Fruit fly (Drosophila melanogaster): Measurements from ENCODE around the gene CG1537.
"Not testable (repeated sequence)": the region's sequence is repeated elsewhere in the genome, so short reads cannot be mapped to it uniquely, and the experiment has no call there.

The CG1537 gene

DNA sequence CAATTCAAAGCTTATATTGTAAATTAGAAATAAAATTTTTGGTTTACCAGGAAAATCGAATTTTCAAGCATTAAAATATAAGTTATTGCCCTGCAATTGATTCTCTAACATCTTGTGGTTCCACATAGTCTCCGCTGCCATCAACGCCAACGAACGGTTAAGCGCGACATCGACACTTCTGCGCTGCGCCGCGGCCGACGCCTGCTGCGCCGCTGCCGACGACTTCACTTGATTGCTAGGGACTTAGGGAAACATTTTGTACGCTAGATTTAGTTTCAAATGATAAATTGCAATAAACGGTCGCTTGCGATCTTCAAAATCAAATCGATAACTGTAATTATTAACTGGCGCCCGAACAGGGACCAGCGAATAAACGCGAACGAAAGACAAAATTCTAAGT lies 33.0 kb upstream of the CG1537 start, which contains the start of gene CG42249:
Gene CG42249 (plus strand): TSS at position 301 of the 400 bp plus-strand sequence.
- not testable (repeated sequence) for TF ChIP-seq CG10348 (GFP tag; IDR thresholded peaks at IDR 0.05); gl (tag; optimal IDR thresholded peaks at IDR 0.05); D1 (tag; optimal IDR thresholded peaks at IDR 0.05)

DNA sequence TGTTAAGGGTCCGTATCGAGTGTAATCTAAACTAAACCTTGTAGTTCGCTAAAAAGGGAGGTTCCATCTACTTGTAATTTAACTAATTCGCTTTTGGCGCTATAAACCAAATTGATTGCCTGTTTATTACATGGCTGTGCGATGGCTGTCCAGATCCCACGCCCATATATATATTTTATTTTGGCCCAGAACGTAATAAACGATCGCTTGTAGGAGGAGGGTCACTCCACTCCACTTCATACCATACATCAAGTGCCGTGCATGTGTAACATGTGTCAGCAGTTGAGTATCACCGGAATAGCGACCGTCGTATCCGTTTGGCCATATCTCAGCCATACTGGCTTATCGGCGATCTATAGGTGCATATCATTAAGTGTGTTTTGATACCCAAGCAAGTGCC lies 32.3 kb upstream of the CG1537 start:
- no peak for TF ChIP-seq rn (GFP tag; IDR thresholded peaks at IDR 0.05)
- TF ChIP-seq gl (tag; optimal IDR thresholded peaks at IDR 0.05), result no peak

DNA sequence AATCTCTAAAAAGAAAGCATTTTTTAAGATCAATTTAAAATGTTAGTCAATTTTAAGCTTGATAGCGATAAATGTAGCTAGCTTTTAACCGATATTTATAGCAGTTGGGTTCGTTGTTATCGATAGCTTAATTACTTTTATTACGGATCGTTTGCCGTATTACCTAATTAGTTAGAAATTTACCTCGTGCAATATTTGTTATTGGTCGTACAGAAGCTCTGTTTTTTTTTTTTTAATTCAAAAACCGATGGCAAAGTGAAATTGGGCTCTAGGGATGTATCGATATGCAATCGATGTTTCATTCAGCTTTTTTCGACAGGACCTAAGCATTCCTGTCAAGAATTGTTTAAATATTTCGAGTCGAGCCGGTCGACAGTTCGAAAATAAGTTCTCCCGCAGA lies 29.2 kb upstream of the CG1537 start, which contains the start of gene CG2061:
Gene CG2061 (plus strand): TSS at position 292 of the 400 bp plus-strand sequence.
- no peak for TF ChIP-seq CG15710 (tag; optimal IDR thresholded peaks at IDR 0.05)
- TF ChIP-seq CG32121 (GFP tag; IDR thresholded peaks at IDR 0.05), result no peak
- no peak for TF ChIP-seq Pif1A (GFP tag; optimal IDR thresholded peaks at IDR 0.05)
- TF ChIP-seq CG8159 (tag; optimal IDR thresholded peaks at IDR 0.05), result no peak
- no peak for TF ChIP-seq Snoo (tag; optimal IDR thresholded peaks at IDR 0.05)
- TF ChIP-seq Ets98B (GFP tag; IDR thresholded peaks at IDR 0.05), result no peak

DNA sequence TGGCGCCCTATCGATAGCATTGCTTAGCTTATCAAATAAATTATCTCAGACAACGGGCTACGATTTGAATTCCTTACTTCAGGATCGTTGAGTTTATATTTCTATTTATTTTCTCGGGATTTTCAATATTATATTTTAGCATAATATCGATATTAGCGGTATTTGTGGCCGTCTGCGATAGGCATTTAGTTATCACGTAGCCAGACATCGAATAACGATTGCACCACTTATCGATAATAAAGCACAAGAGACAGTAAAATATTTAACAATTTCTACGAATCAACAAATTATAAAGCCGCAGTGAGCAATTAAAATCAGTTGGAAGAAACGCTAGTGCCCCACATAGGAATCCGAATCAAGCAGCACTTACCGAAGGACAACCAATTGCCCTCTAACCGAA lies 27.2 kb upstream of the CG1537 start, which contains the start of gene CG2076:
Gene CG2076 (plus strand): TSS at position 50 of the 400 bp plus-strand sequence.
- no peak for TF ChIP-seq CG34367 (tag; optimal IDR thresholded peaks at IDR 0.05)
- TF ChIP-seq Snoo (tag; optimal IDR thresholded peaks at IDR 0.05), result no peak
- TF ChIP-seq Pif1A (GFP tag; optimal IDR thresholded peaks at IDR 0.05), result no peak
- TF ChIP-seq rn (GFP tag; IDR thresholded peaks at IDR 0.05), result no peak
- TF ChIP-seq CG8301 (tag; optimal IDR thresholded peaks at IDR 0.05), result no peak
- TF ChIP-seq Pif1B (GFP tag; optimal IDR thresholded peaks at IDR 0.05), result no peak
- no peak for TF ChIP-seq CG14655 (GFP tag; optimal IDR thresholded peaks at IDR 0.05)
- no peak for TF ChIP-seq CG9948 (tag; optimal IDR thresholded peaks at IDR 0.05)
- no peak for TF ChIP-seq Ets98B (GFP tag; IDR thresholded peaks at IDR 0.05)
- no peak for TF ChIP-seq CG4496 (GFP tag; IDR thresholded peaks at IDR 0.05)
- TF ChIP-seq CG12605 (GFP tag; IDR thresholded peaks at IDR 0.05), result no peak
- TF ChIP-seq EcR (GFP tag; optimal IDR thresholded peaks at IDR 0.05), result no peak
- no peak for TF ChIP-seq CG15710 (tag; optimal IDR thresholded peaks at IDR 0.05)
- TF ChIP-seq CG8159 (tag; optimal IDR thresholded peaks at IDR 0.05), result no peak
- TF ChIP-seq CG17806 (tag; optimal IDR thresholded peaks at IDR 0.05), result no peak
- TF ChIP-seq fd96Ca (GFP tag; IDR thresholded peaks at IDR 0.05), result no peak
- TF ChIP-seq CG10348 (GFP tag; IDR thresholded peaks at IDR 0.05), result no peak
- TF ChIP-seq gl (tag; optimal IDR thresholded peaks at IDR 0.05), result no peak
- no peak for TF ChIP-seq CG13204 (GFP tag; optimal IDR thresholded peaks at IDR 0.05)
- TF ChIP-seq D1 (tag; optimal IDR thresholded peaks at IDR 0.05), result no peak

DNA sequence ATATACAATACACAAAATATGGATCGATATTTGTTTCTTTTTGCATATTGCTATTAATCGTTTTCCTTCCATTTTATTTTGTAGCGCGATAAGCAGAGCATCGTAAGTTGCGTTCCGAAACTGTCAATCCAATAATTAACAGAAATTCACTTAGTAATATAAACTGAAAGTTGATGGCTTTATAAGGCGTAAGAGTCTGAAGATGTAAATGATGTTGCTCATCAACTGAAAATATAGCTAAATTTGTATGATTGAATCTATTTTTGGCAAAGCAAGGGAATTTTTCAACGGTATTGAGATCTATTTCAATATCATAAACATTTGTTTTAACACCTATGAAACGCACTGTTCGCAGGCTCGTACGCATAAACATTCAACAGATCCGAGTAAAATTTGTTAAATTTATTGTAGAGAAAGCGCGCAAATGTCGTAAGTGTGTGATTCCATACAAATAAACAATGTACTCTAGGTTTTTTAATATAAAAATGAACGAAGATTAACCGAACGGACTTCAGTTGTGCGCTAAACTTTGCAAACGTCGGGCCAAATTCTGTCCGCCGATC lies 25.9 kb upstream of the CG1537 start, which contains the start of gene Vago:
Gene Vago (plus strand): TSS at position 513 of the 563 bp plus-strand sequence.
- TF ChIP-seq gl (tag; optimal IDR thresholded peaks at IDR 0.05), result no peak
- no peak for TF ChIP-seq rn (GFP tag; IDR thresholded peaks at IDR 0.05)
- TF ChIP-seq CG13204 (GFP tag; optimal IDR thresholded peaks at IDR 0.05), result no peak
- no peak for TF ChIP-seq CG4496 (GFP tag; IDR thresholded peaks at IDR 0.05)
- peak; percentile 26 for TF ChIP-seq CG8159 (tag; optimal IDR thresholded peaks at IDR 0.05)
- TF ChIP-seq CG14655 (GFP tag; optimal IDR thresholded peaks at IDR 0.05), result no peak
- TF ChIP-seq Ets98B (GFP tag; IDR thresholded peaks at IDR 0.05), result no peak
- peak; percentile 17 for TF ChIP-seq CG8301 (tag; optimal IDR thresholded peaks at IDR 0.05)

DNA sequence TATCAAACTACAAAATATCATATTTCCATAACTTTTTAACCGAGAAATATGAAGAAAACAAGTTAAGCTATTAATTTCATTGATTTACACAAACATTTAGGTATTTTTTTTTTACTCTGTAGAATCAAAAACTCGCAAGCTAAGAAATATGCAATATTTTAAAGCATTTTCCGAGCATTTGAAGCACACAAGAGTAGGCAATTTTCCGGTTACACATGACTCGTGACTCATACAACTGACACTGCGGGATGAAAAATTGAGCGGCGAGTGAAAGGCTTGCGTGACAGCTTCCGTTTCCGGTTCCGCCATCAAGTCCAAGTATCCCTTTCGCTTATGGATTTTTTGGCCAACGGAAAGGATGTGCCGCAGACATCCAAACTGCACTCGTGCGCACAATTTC lies 24.4 kb upstream of the CG1537 start:
- TF ChIP-seq CG4496 (GFP tag; IDR thresholded peaks at IDR 0.05), result peak; percentile 55; the same call in 1 of the 3 replicates
- TF ChIP-seq D1 (tag; optimal IDR thresholded peaks at IDR 0.05), result no peak
- TF ChIP-seq CG8301 (tag; optimal IDR thresholded peaks at IDR 0.05), result no peak
- no peak for TF ChIP-seq CG34367 (tag; optimal IDR thresholded peaks at IDR 0.05)
- TF ChIP-seq CG17806 (tag; optimal IDR thresholded peaks at IDR 0.05), result no peak

DNA sequence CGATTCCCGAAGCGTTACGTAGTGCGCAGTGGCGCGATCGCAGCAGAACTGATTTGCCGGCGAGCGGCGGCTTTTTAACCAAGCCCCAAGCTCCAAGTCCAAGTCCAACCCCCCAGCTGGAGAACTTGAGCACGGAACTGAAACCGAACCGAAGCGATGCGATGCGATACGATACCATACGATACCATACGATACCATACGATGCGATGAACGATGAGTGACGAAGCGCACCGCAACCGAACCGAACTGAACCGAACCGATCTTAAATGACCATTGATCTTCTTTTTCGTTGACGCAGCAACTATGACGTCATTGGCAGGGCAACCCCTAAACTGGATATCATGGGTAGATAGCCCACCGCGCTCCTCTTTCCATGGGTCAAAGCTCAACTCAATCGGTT lies 23.3 kb upstream of the CG1537 start, which contains the start of gene sev:
Gene sev (minus strand): TSS at position 50 of the 400 bp plus-strand sequence.
- TF ChIP-seq CG17806 (tag; optimal IDR thresholded peaks at IDR 0.05) (no peak), CG15710 (tag; optimal IDR thresholded peaks at IDR 0.05) (no peak), CG4496 (GFP tag; IDR thresholded peaks at IDR 0.05) (no peak), CG13204 (GFP tag; optimal IDR thresholded peaks at IDR 0.05) (no peak), EcR (GFP tag; optimal IDR thresholded peaks at IDR 0.05) (no peak), D1 (tag; optimal IDR thresholded peaks at IDR 0.05) (no peak), gl (tag; optimal IDR thresholded peaks at IDR 0.05) (no peak), Ets98B (GFP tag; IDR thresholded peaks at IDR 0.05) (no peak), Pif1A (GFP tag; optimal IDR thresholded peaks at IDR 0.05) (no peak)
